Fruit fly (Drosophila melanogaster) whole organism, pupa: ENCODE measurements around the gene CG13716.

Experiments
- CG12605 ChIP-seq: fragments of 200-800 bp; sonication (Bioruptor generic); IDR thresholded peaks from 2 replicates; pipeline ENCODE4 v1.3.6; 2022; ENCODE audit warnings: missing biosample characterization, missing genetic modification characterization
- CG14655 ChIP-seq: fragments of 200-800 bp; sonication (Bioruptor generic); optimal IDR thresholded peaks from 3 replicates; lab custom pipeline; 2017; ENCODE audit warnings: mild to moderate bottlenecking, missing biosample characterization, missing genetic modification reagents, missing genetic modification characterization
- CG17806 ChIP-seq: fragments of 200-800 bp; sonication (Bioruptor generic); optimal IDR thresholded peaks from 2 replicates; lab custom pipeline; 2018; ENCODE audit warnings: missing biosample characterization, mild to moderate bottlenecking, missing genetic modification characterization, moderate library complexity
- CG32121 ChIP-seq: fragments of 200-800 bp; sonication (Bioruptor generic); IDR thresholded peaks from 2 replicates; pipeline ENCODE4 v1.3.6; 2022; ENCODE audit warnings: missing biosample characterization, missing genetic modification characterization
- CG34367 ChIP-seq: fragments of 200-800 bp; sonication (Bioruptor generic); optimal IDR thresholded peaks from 2 replicates; lab custom pipeline; 2018; ENCODE audit warnings: missing biosample characterization, mild to moderate bottlenecking, missing genetic modification characterization
- CG4496 ChIP-seq: fragments of 200-800 bp; sonication (Bioruptor generic); IDR thresholded peaks from 3 replicates; pipeline ENCODE4 v1.3.6; 2022; ENCODE audit warnings: missing biosample characterization, missing genetic modification characterization
- CG8159 ChIP-seq: fragments of 200-800 bp; sonication (Bioruptor generic); optimal IDR thresholded peaks from 3 replicates; lab custom pipeline; 2018; ENCODE audit warnings: missing biosample characterization, mild to moderate bottlenecking, missing genetic modification characterization, moderate library complexity
- Pif1A ChIP-seq: fragments of 200-800 bp; sonication (Bioruptor generic); optimal IDR thresholded peaks from 3 replicates; lab custom pipeline; 2016; ENCODE audit warnings: missing biosample characterization, missing genetic modification characterization
- Pif1B ChIP-seq: fragments of 200-800 bp; sonication (Bioruptor generic); optimal IDR thresholded peaks from 3 replicates; lab custom pipeline; 2016; ENCODE audit warnings: missing biosample characterization, missing genetic modification characterization
- Snoo ChIP-seq: fragments of 200-800 bp; sonication (Bioruptor generic); optimal IDR thresholded peaks from 3 replicates; lab custom pipeline; 2017; ENCODE audit warnings: missing biosample characterization, mild to moderate bottlenecking, missing genetic modification characterization, inconsistent platforms
- fd96Ca ChIP-seq: fragments of 200-800 bp; sonication (Bioruptor generic); IDR thresholded peaks from 3 replicates; pipeline ENCODE4 v1.3.6; 2022; ENCODE audit warnings: missing biosample characterization, missing genetic modification characterization
- rn ChIP-seq: fragments of 200-800 bp; sonication (Bioruptor generic); IDR thresholded peaks from 2 replicates; pipeline ENCODE4 v1.3.6; 2022; ENCODE audit warnings: missing biosample characterization, missing genetic modification characterization

- peak; percentile 84 for TF ChIP-seq CG12605
- TF ChIP-seq fd96Ca = peak; percentile 92
- TF ChIP-seq Pif1B (GFP tag; lab: Kevin White, UChicago) = peak; percentile 81
- peak; percentile 92 for TF ChIP-seq CG32121 (GFP tag; lab: Robert Waterston, UW)
- peak; percentile 82 for TF ChIP-seq CG34367
- peak; percentile 96 for TF ChIP-seq CG4496 (GFP tag; lab: Robert Waterston, UW)
- peak; percentile 79 for TF ChIP-seq CG14655 (GFP tag; lab: Kevin White, UChicago)
- TF ChIP-seq Pif1A = peak; percentile 89
- TF ChIP-seq rn (GFP tag; lab: Robert Waterston, UW) = peak; percentile 80
- TF ChIP-seq Snoo (tag; lab: Kevin White, UChicago) = peak; percentile 69
- TF ChIP-seq CG17806 = peak; percentile 83
- TF ChIP-seq CG8159 (tag; lab: Kevin White, UChicago) = peak; percentile 84
These were observed 23.3 kb downstream of the CG13716 start for dm6 chr3L:4611311-4611710.
